Worm (Caenorhabditis elegans): ENCODE data around the gene sru-37.

Gene sru-37

DNA sequence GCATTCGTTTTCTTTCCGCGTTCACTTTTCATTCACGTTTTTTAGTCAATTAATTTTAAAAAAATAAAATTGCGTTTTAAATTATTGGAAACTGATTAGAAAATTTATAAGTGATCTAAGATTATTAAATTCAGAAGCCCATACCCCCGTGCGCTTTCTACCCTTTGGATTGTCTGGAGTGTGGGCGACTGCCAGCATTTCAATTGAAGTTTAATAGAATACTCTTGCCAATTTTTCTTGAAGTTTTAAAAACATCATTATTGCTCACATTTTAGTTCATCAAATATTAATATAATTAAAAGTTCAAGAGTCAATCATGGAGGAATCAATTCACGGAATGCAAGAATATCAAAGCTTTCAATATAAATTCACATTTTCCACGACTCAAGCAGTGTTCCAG, 36.1 kb downstream of the sru-37 start, which contains the start of gene sru-36:
Gene sru-36, plus strand, starts transcription at position 301 of the 400 bp plus-strand sequence.
- no peak for TF ChIP-seq nhr-12 (tag; optimal IDR thresholded peaks at IDR 0.05)
- no peak for TF ChIP-seq nhr-76 (tag; optimal IDR thresholded peaks at IDR 0.05)
- TF ChIP-seq lin-32 (GFP tag; optimal IDR thresholded peaks at IDR 0.05): no peak
- TF ChIP-seq bed-3 (GFP tag; optimal IDR thresholded peaks at IDR 0.05): no peak
- TF ChIP-seq elt-3 (tag; optimal IDR thresholded peaks at IDR 0.05): no peak
- no peak for TF ChIP-seq M03D4.4 (tag; optimal IDR thresholded peaks at IDR 0.05)
- no peak for TF ChIP-seq drap-1 (GFP tag; optimal IDR thresholded peaks at IDR 0.05)
- no peak for TF ChIP-seq blmp-1 (tag; optimal IDR thresholded peaks at IDR 0.05)
- no peak for TF ChIP-seq snpc-4 (tag; optimal IDR thresholded peaks at IDR 0.05)
- TF ChIP-seq lsy-2 (tag; optimal IDR thresholded peaks at IDR 0.05): no peak
- TF ChIP-seq ceh-43 (GFP tag; optimal IDR thresholded peaks at IDR 0.05): no peak

DNA sequence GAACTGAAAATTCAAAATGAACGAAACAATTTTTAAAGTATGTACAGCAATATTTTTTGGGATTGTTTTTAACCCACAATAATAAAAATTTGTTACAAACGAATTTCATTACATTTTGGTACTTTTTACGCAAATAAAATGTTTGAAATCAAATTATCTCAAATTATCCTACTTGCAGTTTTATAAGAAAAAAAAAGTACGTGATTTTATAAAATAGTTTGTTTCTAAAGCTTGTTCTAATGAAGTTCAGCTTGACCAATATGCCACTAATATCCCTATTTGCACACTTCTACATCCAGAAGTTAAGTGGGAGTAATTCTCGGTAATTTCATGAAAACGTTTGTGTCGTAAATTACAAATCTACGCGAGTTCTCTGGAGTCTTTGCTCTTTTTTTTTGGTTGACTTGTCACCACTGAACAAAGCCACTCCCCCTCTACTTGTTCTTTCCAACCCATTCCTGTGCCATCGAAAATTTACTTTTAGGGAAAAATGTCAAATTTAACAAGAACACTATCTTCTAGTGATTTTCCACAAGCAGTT, 38.2 kb downstream of the sru-37 start, which contains the start of gene sru-8:
Gene sru-8, plus strand, starts transcription at position 491 of the 541 bp plus-strand sequence.
- no peak for TF ChIP-seq lsy-2 (tag; optimal IDR thresholded peaks at IDR 0.05)
- no peak for TF ChIP-seq nhr-2 (tag; optimal IDR thresholded peaks at IDR 0.05)
- no peak for TF ChIP-seq unc-62 (GFP tag; optimal IDR thresholded peaks at IDR 0.05)
- no peak for TF ChIP-seq bed-3 (GFP tag; optimal IDR thresholded peaks at IDR 0.05)
- TF ChIP-seq ces-1 (GFP tag; optimal IDR thresholded peaks at IDR 0.05): no peak
- TF ChIP-seq sem-2 (GFP tag; optimal IDR thresholded peaks at IDR 0.05): no peak
- TF ChIP-seq elt-3 (tag; optimal IDR thresholded peaks at IDR 0.05): no peak
- TF ChIP-seq ceh-83 (GFP tag; optimal IDR thresholded peaks at IDR 0.05): no peak
- TF ChIP-seq nhr-28 (tag; optimal IDR thresholded peaks at IDR 0.05): no peak
- TF ChIP-seq M03D4.4 (tag; optimal IDR thresholded peaks at IDR 0.05): no peak
- no peak for TF ChIP-seq pha-4 (tag; optimal IDR thresholded peaks at IDR 0.05)
- TF ChIP-seq flh-1 (GFP tag; optimal IDR thresholded peaks at IDR 0.05): no peak

DNA sequence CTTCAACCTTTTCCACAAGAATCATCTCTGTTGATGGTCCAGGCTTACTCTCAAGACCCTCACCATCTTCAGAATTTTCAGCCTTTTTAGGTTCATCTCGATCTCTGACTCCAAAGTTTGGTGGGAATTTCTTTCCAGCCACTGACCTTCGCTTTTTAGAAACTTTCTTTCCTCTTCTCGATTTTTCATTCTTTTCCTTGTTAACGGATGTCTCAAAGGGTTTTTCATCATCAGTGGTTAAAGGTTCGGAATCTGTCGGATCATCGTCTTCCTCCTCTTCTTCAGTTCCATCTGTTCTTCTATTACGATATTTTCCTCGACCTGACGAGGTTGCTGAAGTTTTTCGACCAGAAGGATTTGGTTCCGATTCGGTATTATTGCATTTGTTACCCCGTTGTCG, 43.3 kb downstream of the sru-37 start:
- TF ChIP-seq ceh-43 (GFP tag; optimal IDR thresholded peaks at IDR 0.05): no peak
- TF ChIP-seq unc-120 (tag; optimal IDR thresholded peaks at IDR 0.05; ENCODE audit: poor library complexity, severe bottlenecking): no peak
- TF ChIP-seq bed-3 (GFP tag; optimal IDR thresholded peaks at IDR 0.05): no peak
- no peak for TF ChIP-seq nhr-12 (tag; optimal IDR thresholded peaks at IDR 0.05)
- TF ChIP-seq mab-5 (tag; optimal IDR thresholded peaks at IDR 0.05): no peak
- no peak for TF ChIP-seq nhr-76 (tag; optimal IDR thresholded peaks at IDR 0.05)
- no peak for TF ChIP-seq ceh-39 (tag; optimal IDR thresholded peaks at IDR 0.05)
- no peak for TF ChIP-seq zip-8 (tag; optimal IDR thresholded peaks at IDR 0.05)
- no peak for TF ChIP-seq hlh-1 (tag; optimal IDR thresholded peaks at IDR 0.05)
- no peak for TF ChIP-seq flh-1 (GFP tag; optimal IDR thresholded peaks at IDR 0.05)
- no peak for TF ChIP-seq snpc-4 (tag; optimal IDR thresholded peaks at IDR 0.05)
- TF ChIP-seq cnd-1 (tag; optimal IDR thresholded peaks at IDR 0.05): no peak
- TF ChIP-seq tbx-8 (GFP tag; optimal IDR thresholded peaks at IDR 0.05): no peak

DNA sequence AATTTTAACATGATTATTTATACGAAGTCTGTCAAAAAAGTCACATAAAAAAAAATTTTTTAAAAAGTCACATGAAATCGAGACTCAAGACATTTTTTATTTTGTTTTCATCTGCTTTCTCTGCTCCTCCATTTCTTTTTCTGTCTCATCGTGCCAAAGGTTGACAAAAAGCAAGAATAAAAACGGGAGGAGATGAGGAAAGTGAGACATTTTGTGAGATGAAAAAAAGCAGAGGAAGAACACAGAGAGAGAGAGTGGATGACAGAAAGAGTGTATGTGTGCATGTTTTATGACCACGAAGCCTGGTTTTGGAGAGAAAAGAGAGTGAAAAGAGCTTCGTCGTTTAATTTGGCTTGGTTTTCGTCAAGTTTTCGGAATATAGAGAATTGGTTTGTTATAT, 48.5 kb downstream of the sru-37 start:
- TF ChIP-seq M03D4.4 (tag; optimal IDR thresholded peaks at IDR 0.05) (no peak), unc-39 (tag; optimal IDR thresholded peaks at IDR 0.05) (no peak), elt-1 (tag; optimal IDR thresholded peaks at IDR 0.05; ENCODE audit: borderline replicate concordance, insufficient read depth) (no peak), nhr-28 (tag; optimal IDR thresholded peaks at IDR 0.05) (no peak), nhr-12 (tag; optimal IDR thresholded peaks at IDR 0.05) (no peak), nhr-2 (tag; optimal IDR thresholded peaks at IDR 0.05) (no peak), elt-3 (tag; optimal IDR thresholded peaks at IDR 0.05) (no peak), hlh-1 (tag; optimal IDR thresholded peaks at IDR 0.05) (no peak), lin-32 (GFP tag; optimal IDR thresholded peaks at IDR 0.05) (no peak), tbx-8 (GFP tag; optimal IDR thresholded peaks at IDR 0.05) (no peak)

Measured in whole organism, mixed stage, embryonic.